Worm (Caenorhabditis elegans): ENCODE measurements around the gene ptr-4.
A peak's percentile ranks its signal among the peaks of the same experiment; 100 is the strongest.

ptr-4 gene

ce11 chrX:6084439-6084838 is 18.7 kb upstream of the ptr-4 start, which contains the start of gene C45B2.2:
Gene C45B2.2 (plus strand): TSS chrX:6084739.
- TF ChIP-seq mes-2 (tag; optimal IDR thresholded peaks at IDR 0.05; ENCODE audit: poor library complexity, severe bottlenecking): no peak
- no peak for TF ChIP-seq fos-1 (tag; optimal IDR thresholded peaks at IDR 0.05)
- no peak for TF ChIP-seq nhr-42 (GFP tag; IDR thresholded peaks at IDR 0.05)
- TF ChIP-seq nhr-77 (tag; optimal IDR thresholded peaks at IDR 0.05): no peak
- TF ChIP-seq zip-11 (GFP tag; IDR thresholded peaks at IDR 0.05): no peak
- no peak for TF ChIP-seq F49E8.2 (tag; optimal IDR thresholded peaks at IDR 0.05; ENCODE audit: borderline replicate concordance)
- TF ChIP-seq tag-97 (GFP tag; IDR thresholded peaks at IDR 0.05): no peak
- no peak for TF ChIP-seq nhr-237 (tag; optimal IDR thresholded peaks at IDR 0.05)
- no peak for TF ChIP-seq ztf-7 (tag; optimal IDR thresholded peaks at IDR 0.05)

ce11 chrX:6082660-6083059 is 16.9 kb upstream of the ptr-4 start, which contains the start of gene C45B2.3:
Gene C45B2.3 (plus strand): TSS chrX:6082960.
- TF ChIP-seq mdt-29 (GFP tag; IDR thresholded peaks at IDR 0.05) (no peak), nhr-48 (tag; optimal IDR thresholded peaks at IDR 0.05) (no peak), attf-4 (tag; optimal IDR thresholded peaks at IDR 0.05) (no peak)

- TF ChIP-seq nhr-77 (tag; optimal IDR thresholded peaks at IDR 0.05) (peak; percentile 7), ZK337.2 (GFP tag; IDR thresholded peaks at IDR 0.05) (no peak), nhr-11 (tag; optimal IDR thresholded peaks at IDR 0.05) (no peak), tra-1 (GFP tag; IDR thresholded peaks at IDR 0.05) (0 out of 2 replicates have a peak, but pooled peaks have one; percentile 30), ceh-20 (GFP tag; IDR thresholded peaks at IDR 0.05) (no peak), zip-11 (GFP tag; IDR thresholded peaks at IDR 0.05) (no peak), ceh-32 (tag; optimal IDR thresholded peaks at IDR 0.05; ENCODE audit: poor library complexity) (no peak), snpc-4 (tag; optimal IDR thresholded peaks at IDR 0.05) (no peak), sdz-12 (GFP tag; optimal IDR thresholded peaks at IDR 0.05) (no peak), D1046.2 (GFP tag; IDR thresholded peaks at IDR 0.05) (no peak), nhr-48 (tag; optimal IDR thresholded peaks at IDR 0.05) (no peak), ctbp-1 (GFP tag; IDR thresholded peaks at IDR 0.05) (no peak), arid-1 (GFP tag; conservative IDR thresholded peaks at IDR 0.05) (no peak), unc-130 (GFP tag; optimal IDR thresholded peaks at IDR 0.05) (no peak), F49E8.2 (tag; optimal IDR thresholded peaks at IDR 0.05; ENCODE audit: borderline replicate concordance) (no peak), lin-39 (tag; optimal IDR thresholded peaks at IDR 0.05) (no peak), daf-8 (GFP tag; IDR thresholded peaks at IDR 0.05) (no peak), skn-1 (tag; optimal IDR thresholded peaks at IDR 0.05) (no peak), mdt-29 (GFP tag; IDR thresholded peaks at IDR 0.05) (no peak), nhr-102 (tag; optimal IDR thresholded peaks at IDR 0.05) (no peak), gei-8 (GFP tag; optimal IDR thresholded peaks at IDR 0.05) (no peak), vab-7 (GFP tag; IDR thresholded peaks at IDR 0.05) (no peak), R02D3.7 (tag; optimal IDR thresholded peaks at IDR 0.05) (no peak), nhr-28 (tag; optimal IDR thresholded peaks at IDR 0.05) (peak; percentile 81), hlh-11 (tag; optimal IDR thresholded peaks at IDR 0.05) (peak; percentile 3), pqm-1 (tag; optimal IDR thresholded peaks at IDR 0.05) (peak; percentile 40), T20F7.1 (GFP tag; optimal IDR thresholded peaks at IDR 0.05) (no peak), Y5F2A.4 (GFP tag; optimal IDR thresholded peaks at IDR 0.05) (no peak), hlh-30 (tag; optimal IDR thresholded peaks at IDR 0.05; ENCODE audit: insufficient read depth) (no peak), dmd-6 (GFP tag; IDR thresholded peaks at IDR 0.05) (peak; percentile 48; the same call in 1 of the 2 replicates)
Observed at ce11 chrX:6081793-6082192, 16.0 kb upstream of the ptr-4 start.

ce11 chrX:6075209-6075608 is 9.4 kb upstream of the ptr-4 start, which contains the start of gene lgc-58:
Gene lgc-58 (plus strand): TSS chrX:6075509.
- TF ChIP-seq hif-1 (tag; optimal IDR thresholded peaks at IDR 0.05): no peak
- TF ChIP-seq Y75B8A.6 (GFP tag; IDR thresholded peaks at IDR 0.05): no peak
- TF ChIP-seq pqm-1 (tag; optimal IDR thresholded peaks at IDR 0.05): no peak
- no peak for TF ChIP-seq lin-1 (GFP tag; IDR thresholded peaks at IDR 0.05)
- TF ChIP-seq F26F4.8 (GFP tag; conservative IDR thresholded peaks at IDR 0.05): no peak
- no peak for TF ChIP-seq lim-7 (GFP tag; IDR thresholded peaks at IDR 0.05)
- no peak for TF ChIP-seq zag-1 (tag; optimal IDR thresholded peaks at IDR 0.05)
- TF ChIP-seq snpc-1.2 (GFP tag; IDR thresholded peaks at IDR 0.05): no peak
- no peak for TF ChIP-seq php-3 (GFP tag; IDR thresholded peaks at IDR 0.05)
- no peak for TF ChIP-seq nhr-25 (tag; optimal IDR thresholded peaks at IDR 0.05; ENCODE audit: borderline replicate concordance, insufficient read depth)
- no peak for TF ChIP-seq nhr-48 (tag; optimal IDR thresholded peaks at IDR 0.05)
- no peak for TF ChIP-seq T20F7.1 (GFP tag; optimal IDR thresholded peaks at IDR 0.05)
- no peak for TF ChIP-seq dmd-6 (GFP tag; IDR thresholded peaks at IDR 0.05)
- no peak for TF ChIP-seq zfp-2 (tag; optimal IDR thresholded peaks at IDR 0.05)
- no peak for TF ChIP-seq ceh-20 (GFP tag; IDR thresholded peaks at IDR 0.05)
- no peak for TF ChIP-seq ZK546.5 (tag; optimal IDR thresholded peaks at IDR 0.05)
